Worm (Caenorhabditis elegans) whole organism, late embryonic: ENCODE results near the gene clec-58.

ENCODE experiments used
- ama-1 ChIP-seq: fragments of 150-350 bp; optimal IDR thresholded peaks from 2 replicates; lab custom pipeline; 2014
- ceh-2 ChIP-seq: sonication (generic microtip); optimal IDR thresholded peaks from 2 replicates; lab custom pipeline; 2016; ENCODE audit warnings: missing genotype, missing genetic modification characterization, missing compliant biosample characterization
- ets-4 ChIP-seq: sonication (generic microtip); optimal IDR thresholded peaks from 2 replicates; lab custom pipeline; 2016; ENCODE audit warnings: missing genetic modification characterization, missing compliant biosample characterization
- hlh-13 ChIP-seq: fragments of 200-800 bp; sonication (Bioruptor generic); optimal IDR thresholded peaks from 2 replicates; lab custom pipeline; 2018; ENCODE audit warnings: mild to moderate bottlenecking, missing genetic modification characterization, missing compliant biosample characterization
- mec-3 ChIP-seq: sonication (generic microtip); optimal IDR thresholded peaks from 2 replicates; lab custom pipeline; 2016; ENCODE audit warnings: borderline replicate concordance, missing genetic modification characterization, missing compliant biosample characterization
- nfya-1 ChIP-seq: sonication (generic microtip); optimal IDR thresholded peaks from 2 replicates; lab custom pipeline; 2017; ENCODE audit warnings: missing genetic modification characterization, mild to moderate bottlenecking, missing compliant biosample characterization, antibody characterized with exemption, moderate library complexity
- nhr-232 ChIP-seq: sonication (generic microtip); optimal IDR thresholded peaks from 2 replicates; lab custom pipeline; 2016; ENCODE audit warnings: missing genetic modification characterization, missing compliant biosample characterization
- pag-3 ChIP-seq: sonication (generic microtip); optimal IDR thresholded peaks from 2 replicates; lab custom pipeline; 2016; ENCODE audit warnings: missing compliant biosample characterization, missing genetic modification characterization, borderline replicate concordance
- pha-4 ChIP-seq: fragments of 150-350 bp; optimal IDR thresholded peaks from 2 replicates; lab custom pipeline; 2018; ENCODE audit warnings: missing biosample characterization, missing genetic modification reagents, missing genetic modification characterization
- tbx-2 ChIP-seq: sonication (generic microtip); optimal IDR thresholded peaks from 2 replicates; lab custom pipeline; 2016; ENCODE audit warnings: missing genetic modification characterization, missing compliant biosample characterization
- unc-3 ChIP-seq, 2 experiments: fragments of 200-800 bp in 1 of 2; sonication (Bioruptor generic) in 1 of 2; sonication (generic microtip) in 1 of 2; conservative IDR thresholded peaks in 1 of 2; optimal IDR thresholded peaks in 1 of 2; 2 replicates each; pipeline versions ENCODE4 v1.3.6 to Lab custom; 2016 to 2022; ENCODE audit warnings: missing compliant biosample characterization in 2 of 2, missing genetic modification characterization in 2 of 2, missing genetic modification reagents in 1 of 2
- unc-55 ChIP-seq: sonication (generic microtip); optimal IDR thresholded peaks from 2 replicates; lab custom pipeline; 2017; ENCODE audit warnings: missing biosample characterization, missing genetic modification reagents, missing genetic modification characterization

DNA sequence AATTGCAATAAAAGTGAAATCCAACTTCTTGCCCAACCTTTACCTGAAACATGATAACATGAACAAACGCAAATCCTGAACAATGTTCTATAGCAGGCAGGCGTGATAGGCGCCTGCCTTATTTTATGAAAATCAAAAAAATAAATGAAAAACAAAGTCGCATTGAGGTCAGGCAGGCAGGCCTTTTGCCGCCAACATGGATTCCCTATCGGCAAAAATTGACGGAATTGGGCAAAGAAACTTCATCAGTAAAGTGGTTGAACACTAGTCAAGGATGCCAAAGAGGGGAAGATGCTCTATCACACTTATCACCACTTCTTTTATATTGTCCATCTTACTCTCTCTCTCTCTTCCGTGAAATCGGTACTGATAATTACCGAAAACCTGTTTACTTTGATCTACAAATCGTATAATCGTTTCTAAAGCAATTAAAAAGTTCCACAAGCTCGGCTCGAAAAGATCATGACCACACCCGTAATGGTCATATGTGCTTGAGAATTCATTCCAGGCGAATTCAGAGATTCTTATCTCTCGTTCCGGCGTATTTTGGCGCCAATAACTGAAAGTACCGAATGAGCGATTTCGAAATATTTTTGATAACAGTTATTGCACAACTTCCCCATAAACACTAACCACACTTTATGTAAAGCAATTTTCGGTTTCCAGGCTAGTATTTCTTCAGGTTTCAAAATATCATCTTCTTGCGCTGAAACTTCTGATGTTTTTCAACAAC lies 6.1 kb upstream of the clec-58 start, which contains the start of the genes clec-60 and ZK666.11:
- TF ChIP-seq nfya-1 (tag; lab: Kevin White, UChicago): no peak
- TF ChIP-seq hlh-13: no peak
- no peak for TF ChIP-seq unc-3 (GFP tag; conservative IDR thresholded peaks at IDR 0.05; lab: Robert Waterston, UW)
- no peak for TF ChIP-seq unc-3 (tag; optimal IDR thresholded peaks at IDR 0.05; lab: Kevin White, UChicago)
- no peak for TF ChIP-seq ets-4
- TF ChIP-seq nhr-232 (tag; lab: Kevin White, UChicago): no peak
- TF ChIP-seq mec-3: no peak
- no peak for TF ChIP-seq ceh-2
- no peak for TF ChIP-seq pag-3
- no peak for TF ChIP-seq unc-55
- no peak for TF ChIP-seq pha-4
- TF ChIP-seq tbx-2 (tag; lab: Kevin White, UChicago): no peak
- no peak for TF ChIP-seq ama-1 (lab: Kevin White, UChicago)
